Fruit fly (Drosophila melanogaster) whole organism: Measurements from ENCODE around the gene CG3902.

ENCODE experiments used
- CG8478 ChIP-seq: fragments of >200 bp; optimal IDR thresholded peaks from 2 replicates; lab custom pipeline; 2018; ENCODE audit warnings: inconsistent platforms
- Dll ChIP-seq: fragments of >200 bp; optimal IDR thresholded peaks from 2 replicates; lab custom pipeline; 2017
- EcR ChIP-seq, 2 experiments: fragments of >200 bp; optimal IDR thresholded peaks; 2 replicates each; lab custom pipeline; 2017; ENCODE audit warnings: missing biosample characterization in 2 of 2, missing genetic modification characterization in 2 of 2, missing genetic modification reagents in 2 of 2
- pan ChIP-seq: fragments of >200 bp; optimal IDR thresholded peaks from 2 replicates; lab custom pipeline; 2017
- psq ChIP-seq: fragments of >200 bp; optimal IDR thresholded peaks from 2 replicates; lab custom pipeline; 2017
- usp ChIP-seq: fragments of >200 bp; optimal IDR thresholded peaks from 2 replicates; lab custom pipeline; 2017; ENCODE audit warnings: missing biosample characterization, missing genetic modification characterization, mixed read lengths

Gene CG3902

DNA sequence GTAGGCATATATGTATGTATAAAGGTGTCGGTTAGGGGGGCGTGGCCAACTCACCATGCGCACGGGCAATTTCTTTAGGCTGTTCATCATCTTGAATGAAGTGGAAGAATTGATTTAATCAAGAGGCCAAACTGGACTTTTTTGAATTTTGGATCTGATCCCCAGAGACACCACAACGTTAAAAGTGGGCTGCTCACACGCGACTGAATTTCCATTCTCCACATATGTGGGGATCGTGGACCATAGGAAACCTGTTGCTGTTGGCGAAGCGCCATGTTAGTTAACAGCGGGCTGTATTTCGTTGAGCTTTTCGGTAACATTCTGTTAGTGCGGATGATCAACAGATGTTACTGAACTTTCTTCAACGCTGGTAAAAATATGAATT is at the start of gene CG3902:
TSS of gene CG3902 (minus strand) at position 208 of the 385 bp plus-strand sequence.
- TF ChIP-seq EcR (GFP tag; optimal IDR thresholded peaks at IDR 0.05; lab: Kevin White, UChicago) (no peak), Dll (lab: Kevin White, UChicago) (no peak), CG8478 (lab: Kevin White, UChicago) (no peak), usp (GFP tag; lab: Kevin White, UChicago) (no peak), pan (lab: Kevin White, UChicago) (no peak), psq (lab: Kevin White, UChicago) (no peak)

- TF ChIP-seq EcR (GFP tag; optimal IDR thresholded peaks at IDR 0.05; lab: Kevin White, UChicago) (no peak), psq (lab: Kevin White, UChicago) (no peak), CG8478 (lab: Kevin White, UChicago) (no peak), Dll (lab: Kevin White, UChicago) (no peak), usp (GFP tag; lab: Kevin White, UChicago) (no peak), pan (lab: Kevin White, UChicago) (no peak)
Observed at dm6 chr3L:18946956-18947355, 48.9 kb upstream of the CG3902 start.

dm6 chr3L:18945938-18946337 is 47.8 kb upstream of the CG3902 start, which contains the start of gene CG32204:
Gene CG32204, minus strand, starts transcription at chr3L:18946038.
- TF ChIP-seq usp (GFP tag; lab: Kevin White, UChicago) = no peak
- no peak for TF ChIP-seq psq (lab: Kevin White, UChicago)
- TF ChIP-seq CG8478 (lab: Kevin White, UChicago) = no peak
- no peak for TF ChIP-seq EcR (GFP tag; optimal IDR thresholded peaks at IDR 0.05; lab: Kevin White, UChicago)
- no peak for TF ChIP-seq Dll (lab: Kevin White, UChicago)
- no peak for TF ChIP-seq pan (lab: Kevin White, UChicago)

DNA sequence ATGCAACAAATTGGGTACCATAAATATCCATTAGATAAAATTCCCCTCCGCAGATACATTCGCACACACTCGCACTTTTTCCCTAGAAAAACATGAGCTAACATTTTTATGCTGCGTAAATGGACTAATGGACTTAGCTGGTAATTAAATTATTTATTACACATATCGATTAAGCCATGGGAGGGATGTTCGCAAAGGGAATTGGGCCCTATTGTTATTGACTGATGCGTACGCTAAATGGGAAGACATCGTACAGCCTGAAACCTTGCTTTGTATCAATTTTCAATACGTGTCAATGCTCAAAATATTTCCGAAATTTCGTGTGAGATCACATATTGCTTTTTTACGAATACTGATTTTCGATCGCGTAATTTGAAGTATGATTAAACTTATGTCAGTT is 26.7 kb upstream of the CG3902 start, which contains the start of gene CG43049:
TSS of gene CG43049 (plus strand) at position 301 of the 400 bp plus-strand sequence.
- TF ChIP-seq CG8478 (lab: Kevin White, UChicago) (no peak), EcR (GFP tag; optimal IDR thresholded peaks at IDR 0.05; lab: Kevin White, UChicago) (no peak), psq (lab: Kevin White, UChicago) (no peak), usp (GFP tag; lab: Kevin White, UChicago) (no peak), pan (lab: Kevin White, UChicago) (no peak), Dll (lab: Kevin White, UChicago) (no peak)

- TF ChIP-seq EcR (GFP tag; optimal IDR thresholded peaks at IDR 0.05; lab: Kevin White, UChicago) (no peak), usp (GFP tag; lab: Kevin White, UChicago) (no peak), pan (lab: Kevin White, UChicago) (no peak), Dll (lab: Kevin White, UChicago) (no peak), CG8478 (lab: Kevin White, UChicago) (no peak), psq (lab: Kevin White, UChicago) (no peak)
Observed at dm6 chr3L:18922086-18922485, 24.0 kb upstream of the CG3902 start, which contains the start of gene CG3819. Gene CG3819, minus strand, starts transcription at chr3L:18922108.

dm6 chr3L:18920219-18920618 is 22.1 kb upstream of the CG3902 start, which contains the start of gene CG18223:
Gene CG18223, minus strand, starts transcription at chr3L:18920319.
- TF ChIP-seq pan (lab: Kevin White, UChicago) (no peak), EcR (GFP tag; optimal IDR thresholded peaks at IDR 0.05; lab: Kevin White, UChicago) (no peak), psq (lab: Kevin White, UChicago) (no peak), CG8478 (lab: Kevin White, UChicago) (no peak), Dll (lab: Kevin White, UChicago) (no peak), usp (GFP tag; lab: Kevin White, UChicago) (no peak)

- TF ChIP-seq EcR (GFP tag; optimal IDR thresholded peaks at IDR 0.05; lab: Kevin White, UChicago) = no peak
- TF ChIP-seq pan (lab: Kevin White, UChicago) = no peak
- TF ChIP-seq usp (GFP tag; lab: Kevin White, UChicago) = no peak
- TF ChIP-seq psq (lab: Kevin White, UChicago) = no peak
- TF ChIP-seq Dll (lab: Kevin White, UChicago) = no peak
- TF ChIP-seq CG8478 (lab: Kevin White, UChicago) = no peak
Observed at dm6 chr3L:18917281-18917680, 19.2 kb upstream of the CG3902 start, which contains the start of gene CG6839. Gene CG6839, plus strand, starts transcription at chr3L:18917581.

dm6 chr3L:18916466-18916865 is 18.4 kb upstream of the CG3902 start:
- TF ChIP-seq EcR (GFP tag; optimal IDR thresholded peaks at IDR 0.05; lab: Kevin White, UChicago) (no peak), Dll (lab: Kevin White, UChicago) (no peak), CG8478 (lab: Kevin White, UChicago) (no peak), psq (lab: Kevin White, UChicago) (no peak), pan (lab: Kevin White, UChicago) (no peak), usp (GFP tag; lab: Kevin White, UChicago) (no peak)

dm6 chr3L:18914100-18914683 is 16.1 kb upstream of the CG3902 start, which contains the start of gene COX6AL2:
Gene COX6AL2, minus strand, starts transcription at chr3L:18914150.
- TF ChIP-seq Dll (lab: Kevin White, UChicago) (no peak), EcR (GFP tag; optimal IDR thresholded peaks at IDR 0.05; lab: Kevin White, UChicago) (no peak), pan (lab: Kevin White, UChicago) (no peak), psq (lab: Kevin White, UChicago) (no peak), usp (GFP tag; lab: Kevin White, UChicago) (no peak), CG8478 (lab: Kevin White, UChicago) (no peak)

dm6 chr3L:18911082-18911481 is 13.0 kb upstream of the CG3902 start, which contains the start of gene Ir75d:
Gene Ir75d, minus strand, starts transcription at chr3L:18911182.
- TF ChIP-seq psq (lab: Kevin White, UChicago) (no peak), usp (GFP tag; lab: Kevin White, UChicago) (no peak), EcR (GFP tag; optimal IDR thresholded peaks at IDR 0.05; lab: Kevin White, UChicago) (no peak), CG8478 (lab: Kevin White, UChicago) (no peak), pan (lab: Kevin White, UChicago) (no peak), Dll (lab: Kevin White, UChicago) (no peak)
